Worm (Caenorhabditis elegans): ENCODE measurements around the gene eif-1.

- TF ChIP-seq tab-1 (GFP tag; IDR thresholded peaks at IDR 0.05) = no peak
- no peak for TF ChIP-seq ref-1 (GFP tag; conservative IDR thresholded peaks at IDR 0.05)
- TF ChIP-seq flt-1 (GFP tag; IDR thresholded peaks at IDR 0.05) = no peak
These were observed 18.9 kb downstream of the eif-1 start for ce11 chrII:4974448-4974951.

All from whole organism, midembryonic.